Worm (Caenorhabditis elegans): ENCODE data around the gene sdhb-1.

The sdhb-1 gene

DNA sequence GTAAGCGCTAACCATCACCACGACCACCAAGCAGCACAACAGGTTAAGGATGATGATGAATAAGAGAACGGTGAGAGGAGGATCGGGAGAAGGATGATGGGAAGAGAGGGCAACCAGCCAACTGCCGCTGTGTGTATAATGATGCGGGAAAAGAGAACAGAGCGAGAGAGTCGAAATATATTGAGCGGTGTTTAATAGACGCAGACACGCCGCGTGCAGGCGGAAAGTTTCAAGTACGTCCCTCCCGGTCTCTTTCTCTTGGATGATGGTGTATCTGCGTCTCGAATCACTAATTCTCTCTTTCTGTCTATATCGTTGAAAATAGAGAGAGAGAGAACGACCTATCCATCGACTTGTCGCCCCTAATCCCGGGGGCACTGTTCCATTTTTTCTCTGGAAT lies 4.2 kb upstream of the sdhb-1 start (continued):
- TF ChIP-seq ces-1 (GFP tag; optimal IDR thresholded peaks at IDR 0.05) (no peak), pag-3 (tag; optimal IDR thresholded peaks at IDR 0.05; ENCODE audit: borderline replicate concordance, insufficient read depth) (no peak), fos-1 (tag; optimal IDR thresholded peaks at IDR 0.05) (no peak), rnt-1 (tag; optimal IDR thresholded peaks at IDR 0.05) (peak; percentile 50), grh-1 (GFP tag; IDR thresholded peaks at IDR 0.05) (no peak), ceh-63 (GFP tag; optimal IDR thresholded peaks at IDR 0.05) (no peak), lsy-2 (tag; optimal IDR thresholded peaks at IDR 0.05) (peak in 1 of 2 experiments; percentile 68), Y116A8C.19 (tag; optimal IDR thresholded peaks at IDR 0.05; ENCODE audit: borderline replicate concordance) (no peak), sox-4 (tag; optimal IDR thresholded peaks at IDR 0.05) (no peak), hlh-17 (GFP tag; optimal IDR thresholded peaks at IDR 0.05; ENCODE audit: borderline replicate concordance) (no peak)

ce11 chrII:9347444-9347843 lies 5.1 kb downstream of the sdhb-1 start:
- no peak for TF ChIP-seq blmp-1 (tag; optimal IDR thresholded peaks at IDR 0.05)
- TF ChIP-seq egl-13 (tag; optimal IDR thresholded peaks at IDR 0.05) = no peak
- TF ChIP-seq efl-1 (optimal IDR thresholded peaks at IDR 0.05) = no peak
- no peak for TF ChIP-seq efl-1 (GFP tag; optimal IDR thresholded peaks at IDR 0.05 in 1 of 2)
- TF ChIP-seq unc-62 (GFP tag; optimal IDR thresholded peaks at IDR 0.05) = no peak
- TF ChIP-seq sox-4 (tag; optimal IDR thresholded peaks at IDR 0.05) = no peak
- no peak for TF ChIP-seq Y116A8C.19 (tag; optimal IDR thresholded peaks at IDR 0.05; ENCODE audit: borderline replicate concordance)

- peak; percentile 57 for TF ChIP-seq blmp-1 (tag; optimal IDR thresholded peaks at IDR 0.05)
- TF ChIP-seq F16B12.6 (tag; optimal IDR thresholded peaks at IDR 0.05) = no peak
These were observed 6.0 kb downstream of the sdhb-1 start, which contains the start of gene F42A8.1 for ce11 chrII:9346490-9346889. F42A8.1 (minus strand) TSS chrII:9346590.

DNA sequence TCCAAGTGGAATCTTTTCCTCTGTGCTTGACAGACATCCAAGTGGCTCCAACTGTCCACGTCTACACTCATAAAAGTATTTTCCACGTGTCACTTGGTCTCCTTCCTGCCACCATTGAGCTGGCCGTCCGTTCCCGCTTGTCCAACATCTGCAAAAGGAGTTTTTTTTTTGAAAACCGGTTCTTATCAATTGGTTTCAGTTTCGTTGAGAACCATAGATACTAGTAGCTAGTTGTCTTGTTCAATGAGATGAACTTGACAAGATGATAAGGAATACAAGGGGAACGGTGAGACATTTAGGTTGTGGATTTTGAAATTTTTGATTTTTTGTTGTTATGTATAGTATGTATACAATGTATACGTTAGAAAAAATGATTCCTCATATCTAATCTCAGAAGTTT lies 6.7 kb downstream of the sdhb-1 start:
- TF ChIP-seq lin-15B (tag; optimal IDR thresholded peaks at IDR 0.05) = no peak
- no peak for TF ChIP-seq lin-35 (GFP tag; optimal IDR thresholded peaks at IDR 0.05)
- TF ChIP-seq nhr-85 (tag) = peak; percentile 64
- TF ChIP-seq ceh-88 (GFP tag; IDR thresholded peaks at IDR 0.05) = no peak
- no peak for TF ChIP-seq nhr-237 (tag; optimal IDR thresholded peaks at IDR 0.05)
- peak; percentile 55 for TF ChIP-seq blmp-1 (tag; optimal IDR thresholded peaks at IDR 0.05)
- no peak for TF ChIP-seq skn-1 (tag; optimal IDR thresholded peaks at IDR 0.05)
- TF ChIP-seq efl-1 (optimal IDR thresholded peaks at IDR 0.05) = no peak
- TF ChIP-seq efl-1 (GFP tag; optimal IDR thresholded peaks at IDR 0.05 in 1 of 2) = peak in 1 of 2 experiments; percentile 30
- TF ChIP-seq lin-13 (GFP tag; optimal IDR thresholded peaks at IDR 0.05) = no peak

DNA sequence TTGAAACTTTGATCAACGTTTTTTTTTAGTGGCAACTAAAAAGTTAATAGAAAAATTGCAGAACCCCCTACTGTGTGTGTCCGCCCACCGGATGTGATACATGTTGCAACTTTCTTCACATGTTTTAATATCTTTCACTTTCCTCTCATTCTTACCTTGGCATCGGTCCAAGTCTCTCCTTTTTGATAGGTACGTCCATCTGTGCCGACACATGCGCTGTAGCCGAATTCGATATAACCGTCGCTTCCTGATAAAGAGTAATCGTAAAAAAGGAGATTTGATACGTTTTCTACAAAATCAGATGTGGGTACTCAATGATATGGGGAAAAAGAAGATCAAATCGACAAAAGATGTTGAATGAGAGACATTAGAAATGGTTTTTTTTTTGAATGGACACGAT lies 7.4 kb downstream of the sdhb-1 start:
- TF ChIP-seq elt-3 (tag; optimal IDR thresholded peaks at IDR 0.05) (peak in 5 of 6 experiments; percentile 69 to 84 (median 79)), ces-1 (GFP tag; optimal IDR thresholded peaks at IDR 0.05) (no peak), egl-13 (tag; optimal IDR thresholded peaks at IDR 0.05) (no peak), nhr-76 (tag; optimal IDR thresholded peaks at IDR 0.05) (no peak), nhr-85 (tag) (peak; percentile 63), rnt-1 (tag; optimal IDR thresholded peaks at IDR 0.05) (no peak), dpl-1 (GFP tag; optimal IDR thresholded peaks at IDR 0.05) (no peak), unc-86 (tag; optimal IDR thresholded peaks at IDR 0.05) (no peak), xbp-1 (tag; optimal IDR thresholded peaks at IDR 0.05) (no peak), isw-1 (GFP tag; IDR thresholded peaks at IDR 0.05) (no peak), nhr-47 (tag; optimal IDR thresholded peaks at IDR 0.05) (no peak), grh-1 (GFP tag; IDR thresholded peaks at IDR 0.05) (0 out of 2 replicates have a peak, but pooled peaks have one; percentile 20), nhr-20 (tag; optimal IDR thresholded peaks at IDR 0.05) (peak; percentile 32), snu-23 (GFP tag; optimal IDR thresholded peaks at IDR 0.05) (peak; percentile 27), pag-3 (tag; optimal IDR thresholded peaks at IDR 0.05; ENCODE audit: borderline replicate concordance, insufficient read depth) (no peak), hpl-2 (GFP tag; optimal IDR thresholded peaks at IDR 0.05) (no peak), alr-1 (tag; optimal IDR thresholded peaks at IDR 0.05; ENCODE audit: borderline replicate concordance) (no peak), nhr-237 (tag; optimal IDR thresholded peaks at IDR 0.05) (no peak), nhr-19 (GFP tag; conservative IDR thresholded peaks at IDR 0.05) (0 out of 2 replicates have a peak, but pooled peaks have one; percentile 4), lin-14 (GFP tag; optimal IDR thresholded peaks at IDR 0.05) (peak; percentile 70), blmp-1 (tag; optimal IDR thresholded peaks at IDR 0.05) (peak; percentile 91), lir-3 (tag; optimal IDR thresholded peaks at IDR 0.05; ENCODE audit: poor library complexity) (no peak), egl-27 (tag; optimal IDR thresholded peaks at IDR 0.05) (no peak), ama-1 (optimal IDR thresholded peaks at IDR 0.05) (no peak), mep-1 (tag; optimal IDR thresholded peaks at IDR 0.05) (no peak), nhr-90 (tag; optimal IDR thresholded peaks at IDR 0.05; ENCODE audit: poor library complexity) (no peak), zag-1 (tag; optimal IDR thresholded peaks at IDR 0.05) (no peak), elt-2 (tag; optimal IDR thresholded peaks at IDR 0.05) (no peak)
